Fruit fly (Drosophila melanogaster): Measurements from ENCODE around the gene mRpL14.
A peak's percentile ranks its signal among the peaks of the same experiment; 100 is the strongest.

mRpL14 gene

dm6 chrX:2383121-2383848 is 38.8 kb upstream of the mRpL14 start (continued):
- TF ChIP-seq CG10631 (GFP tag; optimal IDR thresholded peaks at IDR 0.05) (no peak), CG11762 (GFP tag; optimal IDR thresholded peaks at IDR 0.05; ENCODE audit: insufficient read depth) (no peak), salr (GFP tag; optimal IDR thresholded peaks at IDR 0.05) (peak in 1 of 2 experiments; percentile 51), net (GFP tag; optimal IDR thresholded peaks at IDR 0.05) (peak; percentile 11)

- TF ChIP-seq ss (GFP tag; optimal IDR thresholded peaks at IDR 0.05) (peak in 1 of 2 experiments; percentile 49), CG4318 (GFP tag; optimal IDR thresholded peaks at IDR 0.05) (no peak), CG3919 (GFP tag; optimal IDR thresholded peaks at IDR 0.05) (peak; percentile 24), CG6163 (GFP tag; IDR thresholded peaks at IDR 0.05) (0 out of 3 replicates have a peak, but pooled peaks have one; percentile 15), CG10631 (GFP tag; optimal IDR thresholded peaks at IDR 0.05) (no peak), svp (GFP tag) (peak; percentile 38), Sox14 (GFP tag; optimal IDR thresholded peaks at IDR 0.05) (no peak), CG6808 (GFP tag; optimal IDR thresholded peaks at IDR 0.05) (no peak), achi (GFP tag; optimal IDR thresholded peaks at IDR 0.05) (no peak), CG6854 (GFP tag; optimal IDR thresholded peaks at IDR 0.05) (peak; percentile 0), CG6276 (GFP tag; optimal IDR thresholded peaks at IDR 0.05) (no peak)
Observed at dm6 chrX:2366171-2366570, 21.7 kb upstream of the mRpL14 start, which contains the start of gene CG2841. Gene CG2841 (minus strand): TSS chrX:2366356.

- TF ChIP-seq CG15336 (GFP tag; IDR thresholded peaks at IDR 0.05), result peak; percentile 85
- TF ChIP-seq OdsH (GFP tag; optimal IDR thresholded peaks at IDR 0.05), result peak; percentile 75
- TF ChIP-seq pdm3 (GFP tag; optimal IDR thresholded peaks at IDR 0.05), result peak; percentile 71
- TF ChIP-seq CG10669 (GFP tag; optimal IDR thresholded peaks at IDR 0.05), result peak; percentile 33
- TF ChIP-seq Lpt (GFP tag; optimal IDR thresholded peaks at IDR 0.05), result peak; percentile 63
- peak; percentile 37 for TF ChIP-seq Blimp-1 (GFP tag; optimal IDR thresholded peaks at IDR 0.05)
- peak; percentile 67 for TF ChIP-seq CG31627 (GFP tag; optimal IDR thresholded peaks at IDR 0.05)
- TF ChIP-seq CG9139 (GFP tag; optimal IDR thresholded peaks at IDR 0.05), result no peak
- peak; percentile 53 for TF ChIP-seq Ets21C (GFP tag; optimal IDR thresholded peaks at IDR 0.05)
- peak; percentile 65 for TF ChIP-seq acj6 (GFP tag; optimal IDR thresholded peaks at IDR 0.05)
- peak; percentile 90 for TF ChIP-seq svp (GFP tag)
- TF ChIP-seq CG8632 (GFP tag; optimal IDR thresholded peaks at IDR 0.05), result peak; percentile 63
- peak; percentile 57 for TF ChIP-seq Hr39 (GFP tag; optimal IDR thresholded peaks at IDR 0.05)
- peak; percentile 4 for TF ChIP-seq CG7368 (GFP tag; optimal IDR thresholded peaks at IDR 0.05)
- TF ChIP-seq Eip93F (GFP tag; optimal IDR thresholded peaks at IDR 0.05), result no peak
- no peak for TF ChIP-seq vri (GFP tag; optimal IDR thresholded peaks at IDR 0.05)
- TF ChIP-seq Eip75B (GFP tag; optimal IDR thresholded peaks at IDR 0.05), result peak; percentile 52
- TF ChIP-seq fkh (GFP tag; optimal IDR thresholded peaks at IDR 0.05), result no peak
- TF ChIP-seq salr (GFP tag; optimal IDR thresholded peaks at IDR 0.05), result peak in 1 of 2 experiments; percentile 74
- TF ChIP-seq Sox15 (GFP tag; optimal IDR thresholded peaks at IDR 0.05), result peak; percentile 43
- TF ChIP-seq CG6163 (GFP tag; IDR thresholded peaks at IDR 0.05), result peak; percentile 51; the same call in 2 of the 3 replicates
- TF ChIP-seq topi (GFP tag; optimal IDR thresholded peaks at IDR 0.05), result peak; percentile 77
- TF ChIP-seq CG11902 (GFP tag; optimal IDR thresholded peaks at IDR 0.05), result peak; percentile 32
- peak; percentile 78 for TF ChIP-seq CG6276 (GFP tag; optimal IDR thresholded peaks at IDR 0.05)
- peak; percentile 50; the same call in 1 of the 2 replicates for TF ChIP-seq Gug (GFP tag; IDR thresholded peaks at IDR 0.05)
- peak; percentile 78 for TF ChIP-seq Met (GFP tag; optimal IDR thresholded peaks at IDR 0.05)
- peak; percentile 16 for TF ChIP-seq CG8319 (GFP tag; optimal IDR thresholded peaks at IDR 0.05)
- TF ChIP-seq achi (GFP tag; optimal IDR thresholded peaks at IDR 0.05), result peak; percentile 80
- TF ChIP-seq dac (GFP tag; optimal IDR thresholded peaks at IDR 0.05), result peak; percentile 67
- TF ChIP-seq fd59A (GFP tag; optimal IDR thresholded peaks at IDR 0.05), result peak; percentile 30
- peak; percentile 60; the same call in 2 of the 3 replicates for TF ChIP-seq eg (GFP tag; IDR thresholded peaks at IDR 0.05)
- peak; percentile 14 for TF ChIP-seq CG16779 (tag; optimal IDR thresholded peaks at IDR 0.05)
- TF ChIP-seq CG6792 (GFP tag; optimal IDR thresholded peaks at IDR 0.05), result peak; percentile 57
- peak; percentile 72 for TF ChIP-seq Sox102F (GFP tag; optimal IDR thresholded peaks at IDR 0.05)
- TF ChIP-seq ss (GFP tag; optimal IDR thresholded peaks at IDR 0.05), result peak in 1 of 2 experiments; percentile 26
- TF ChIP-seq dsx (GFP tag; optimal IDR thresholded peaks at IDR 0.05; ENCODE audit: poor library complexity, severe bottlenecking), result no peak
- peak; percentile 77 for TF ChIP-seq Hr4 (GFP tag; optimal IDR thresholded peaks at IDR 0.05)
- peak; percentile 56 for TF ChIP-seq Sox14 (GFP tag; optimal IDR thresholded peaks at IDR 0.05)
- peak; percentile 65 for TF ChIP-seq CG3919 (GFP tag; optimal IDR thresholded peaks at IDR 0.05)
Observed at dm6 chrX:2365405-2365804, 21.0 kb upstream of the mRpL14 start.
